Worm (Caenorhabditis elegans): ENCODE data around the gene repo-1.

repo-1 gene

DNA sequence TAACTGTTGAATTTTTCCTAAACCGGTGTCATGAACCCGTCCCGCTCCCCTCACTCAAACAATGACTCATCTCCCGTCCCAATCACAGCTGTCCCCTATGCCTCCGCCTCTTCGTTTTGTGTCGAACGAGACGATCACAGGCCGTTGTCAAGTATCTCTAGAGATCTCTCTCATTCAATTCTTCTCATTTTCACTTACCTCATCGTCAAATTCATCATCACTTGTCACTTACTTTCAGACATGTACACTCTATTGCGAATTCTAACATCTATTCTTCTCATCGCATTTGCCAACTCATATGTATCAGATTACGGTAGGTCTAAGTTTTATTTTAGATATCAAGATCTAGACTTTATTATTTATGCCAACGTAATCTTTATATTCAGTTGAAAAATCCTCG lies 26.8 kb upstream of the repo-1 start, which contains the start of gene K08E4.3:
Gene K08E4.3, plus strand, starts transcription at position 235 of the 400 bp plus-strand sequence.
- no peak for TF ChIP-seq ceh-39 (tag; optimal IDR thresholded peaks at IDR 0.05)
- TF ChIP-seq unc-120 (tag; optimal IDR thresholded peaks at IDR 0.05; ENCODE audit: poor library complexity, severe bottlenecking), result peak; percentile 18
- peak; percentile 77 for TF ChIP-seq unc-62 (GFP tag; optimal IDR thresholded peaks at IDR 0.05)
- peak; percentile 30 for TF ChIP-seq hlh-1 (tag; optimal IDR thresholded peaks at IDR 0.05)

DNA sequence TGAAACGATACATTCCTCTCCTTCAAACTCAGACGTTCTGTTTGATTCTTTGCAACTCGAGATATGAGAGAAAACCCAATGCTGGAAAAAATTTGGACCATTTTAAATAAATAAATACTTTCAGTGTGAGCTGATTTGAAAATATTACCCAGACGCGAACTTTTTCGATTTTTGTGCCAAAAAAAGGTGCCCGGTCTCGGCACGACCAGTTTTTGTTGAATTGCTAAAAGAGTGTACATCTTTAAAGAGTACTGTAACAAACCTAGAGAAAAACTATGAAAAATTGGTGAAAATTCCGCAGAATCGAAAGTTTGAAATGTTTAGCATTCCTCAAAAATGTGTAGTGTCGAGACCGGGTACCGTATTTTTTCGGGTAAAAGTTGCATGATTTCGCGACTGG lies 23.0 kb upstream of the repo-1 start, which contains the start of gene K08E4.8:
Gene K08E4.8, minus strand, starts transcription at position 101 of the 400 bp plus-strand sequence.
- TF ChIP-seq unc-62 (GFP tag; optimal IDR thresholded peaks at IDR 0.05), result no peak
- TF ChIP-seq ceh-39 (tag; optimal IDR thresholded peaks at IDR 0.05), result no peak
- no peak for TF ChIP-seq nhr-2 (tag; optimal IDR thresholded peaks at IDR 0.05)

DNA sequence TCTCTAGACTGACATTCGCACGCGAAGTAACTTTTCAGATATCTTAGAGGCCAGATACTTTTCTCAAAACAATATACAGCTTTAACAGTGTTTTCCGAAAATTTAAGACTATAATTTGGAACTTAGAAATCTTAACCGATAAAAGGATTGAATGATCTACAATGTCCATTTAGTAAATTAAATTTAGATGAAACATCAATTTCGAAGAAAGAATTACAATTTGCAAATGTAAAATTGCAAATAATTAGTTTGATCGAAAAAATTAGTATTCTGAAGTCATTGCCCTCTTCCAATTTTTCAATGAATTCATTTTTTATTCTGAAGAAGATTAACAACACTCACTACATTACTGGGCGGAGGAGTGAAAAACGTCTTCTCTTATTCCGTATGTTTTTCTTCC lies 15.7 kb upstream of the repo-1 start, which contains the start of gene bath-37:
Gene bath-37, plus strand, starts transcription at position 301 of the 400 bp plus-strand sequence.
- TF ChIP-seq flh-1 (GFP tag; optimal IDR thresholded peaks at IDR 0.05) (no peak), drap-1 (GFP tag; optimal IDR thresholded peaks at IDR 0.05) (no peak), mep-1 (tag; optimal IDR thresholded peaks at IDR 0.05) (no peak), cnd-1 (tag; optimal IDR thresholded peaks at IDR 0.05) (no peak), blmp-1 (tag; optimal IDR thresholded peaks at IDR 0.05) (no peak), nhr-28 (tag; optimal IDR thresholded peaks at IDR 0.05) (no peak), lsy-2 (tag; optimal IDR thresholded peaks at IDR 0.05) (no peak), M03D4.4 (tag; optimal IDR thresholded peaks at IDR 0.05) (no peak), hlh-1 (tag; optimal IDR thresholded peaks at IDR 0.05) (no peak), unc-62 (GFP tag; optimal IDR thresholded peaks at IDR 0.05) (no peak)

DNA sequence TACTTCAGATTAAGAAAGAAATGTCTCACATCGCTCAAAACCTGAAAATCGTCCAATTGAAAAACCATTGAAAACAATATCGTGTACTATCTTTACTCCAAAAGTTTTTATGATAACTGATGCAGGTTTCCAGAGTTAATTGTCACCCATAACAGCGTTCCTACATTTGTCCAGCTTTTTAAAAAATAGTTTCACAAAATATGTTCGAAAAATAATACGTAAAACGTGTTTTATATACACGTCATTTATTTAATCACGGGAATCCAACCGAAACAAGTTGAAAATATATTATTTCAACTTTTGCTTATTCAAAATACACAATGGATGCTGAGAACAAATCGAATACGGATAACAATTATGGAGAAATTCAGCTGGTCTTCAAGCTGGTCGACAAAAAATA lies 8.8 kb upstream of the repo-1 start, which contains the start of gene K08E4.7:
Gene K08E4.7, plus strand, starts transcription at position 301 of the 400 bp plus-strand sequence.
- TF ChIP-seq nhr-2 (tag; optimal IDR thresholded peaks at IDR 0.05) (no peak), nhr-12 (tag; optimal IDR thresholded peaks at IDR 0.05) (no peak), bed-3 (GFP tag; optimal IDR thresholded peaks at IDR 0.05) (no peak), nhr-28 (tag; optimal IDR thresholded peaks at IDR 0.05) (no peak), blmp-1 (tag; optimal IDR thresholded peaks at IDR 0.05) (no peak), lin-13 (tag; optimal IDR thresholded peaks at IDR 0.05) (no peak), tbx-8 (GFP tag; optimal IDR thresholded peaks at IDR 0.05) (no peak), ceh-43 (GFP tag; optimal IDR thresholded peaks at IDR 0.05) (no peak), mep-1 (tag; optimal IDR thresholded peaks at IDR 0.05) (no peak)

DNA sequence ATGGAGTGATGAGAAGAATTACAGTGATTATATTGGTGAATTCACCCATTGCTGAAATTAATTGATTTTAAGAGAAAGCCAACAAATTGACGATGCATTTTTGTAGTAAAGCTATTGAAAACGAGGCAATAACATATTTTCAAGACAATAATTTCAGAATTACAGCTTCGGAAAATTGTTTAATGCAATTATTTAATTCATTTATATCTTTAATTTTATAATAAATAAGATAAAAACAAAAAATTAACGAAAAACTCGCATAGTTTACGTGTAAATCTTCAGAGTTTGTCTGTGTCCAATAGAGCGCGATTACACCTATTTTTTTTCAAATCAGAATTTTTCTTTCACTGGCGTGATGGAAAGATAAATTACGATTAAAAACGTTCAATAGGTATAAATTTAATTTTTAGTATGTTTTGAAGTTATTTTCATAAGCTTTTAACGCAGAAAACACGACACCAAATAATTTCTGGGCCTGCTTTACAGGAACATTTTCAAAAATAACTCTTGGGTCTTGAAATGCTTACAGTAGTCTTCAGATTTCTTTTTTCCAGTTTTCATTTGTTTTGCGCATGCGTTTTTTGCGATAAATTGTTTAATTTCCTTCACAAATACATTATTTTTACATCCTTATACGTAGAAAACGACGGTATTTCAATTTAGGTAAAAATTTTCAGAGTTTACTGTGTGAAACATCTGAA lies 6.0 kb upstream of the repo-1 start, which contains the start of gene tmed-1:
Gene tmed-1, minus strand, starts transcription at position 51 of the 701 bp plus-strand sequence.
- no peak for TF ChIP-seq cnd-1 (tag; optimal IDR thresholded peaks at IDR 0.05)
- no peak for TF ChIP-seq hlh-1 (tag; optimal IDR thresholded peaks at IDR 0.05)
- TF ChIP-seq mab-5 (tag; optimal IDR thresholded peaks at IDR 0.05), result no peak
- TF ChIP-seq drap-1 (GFP tag; optimal IDR thresholded peaks at IDR 0.05), result no peak
- no peak for TF ChIP-seq ztf-11 (tag; optimal IDR thresholded peaks at IDR 0.05)
- TF ChIP-seq elt-3 (tag; optimal IDR thresholded peaks at IDR 0.05), result no peak
- no peak for TF ChIP-seq lsy-2 (tag; optimal IDR thresholded peaks at IDR 0.05)
- no peak for TF ChIP-seq nhr-237 (tag; optimal IDR thresholded peaks at IDR 0.05)
- TF ChIP-seq tbx-8 (GFP tag; optimal IDR thresholded peaks at IDR 0.05), result no peak
- TF ChIP-seq sptf-1 (tag; optimal IDR thresholded peaks at IDR 0.05), result no peak
- no peak for TF ChIP-seq nhr-12 (tag; optimal IDR thresholded peaks at IDR 0.05)
- TF ChIP-seq zip-8 (tag; optimal IDR thresholded peaks at IDR 0.05), result no peak
- no peak for TF ChIP-seq elt-1 (tag; optimal IDR thresholded peaks at IDR 0.05; ENCODE audit: borderline replicate concordance, insufficient read depth)
- no peak for TF ChIP-seq bed-3 (GFP tag; optimal IDR thresholded peaks at IDR 0.05)
- no peak for TF ChIP-seq ceh-39 (tag; optimal IDR thresholded peaks at IDR 0.05)
- TF ChIP-seq ham-2 (GFP tag; optimal IDR thresholded peaks at IDR 0.05), result no peak
- TF ChIP-seq unc-120 (tag; optimal IDR thresholded peaks at IDR 0.05; ENCODE audit: poor library complexity, severe bottlenecking), result no peak
- TF ChIP-seq nhr-2 (tag; optimal IDR thresholded peaks at IDR 0.05), result no peak
- TF ChIP-seq lin-13 (tag; optimal IDR thresholded peaks at IDR 0.05), result no peak
- no peak for TF ChIP-seq ceh-43 (GFP tag; optimal IDR thresholded peaks at IDR 0.05)

DNA sequence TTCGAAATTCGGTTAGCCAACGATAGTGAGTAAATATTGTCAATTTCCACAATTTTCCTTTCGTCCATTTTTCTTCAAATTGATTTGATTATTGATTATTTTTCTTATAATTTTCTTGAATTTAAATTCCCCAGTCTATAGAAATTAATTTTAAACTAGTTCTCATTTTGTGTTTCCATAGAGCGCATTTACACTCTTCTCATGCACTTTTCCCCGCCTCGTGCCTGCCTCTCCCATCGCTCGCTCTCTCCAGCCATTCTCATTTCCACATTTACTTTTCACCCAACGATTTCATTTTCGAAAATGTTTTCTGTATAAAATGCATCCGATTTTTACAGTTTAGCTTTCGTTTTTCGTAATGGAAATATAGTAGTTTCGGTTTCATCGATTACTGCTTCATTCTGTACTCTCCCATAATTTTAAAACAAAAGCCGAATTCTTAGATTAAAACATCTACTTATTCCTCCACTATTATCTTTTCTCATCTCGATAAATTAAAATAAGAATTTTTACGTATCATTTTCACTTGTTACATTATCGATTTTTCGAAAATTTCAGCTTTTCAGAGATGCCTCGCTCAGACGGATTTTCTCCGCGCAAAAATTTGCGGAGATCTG lies 5.3 kb upstream of the repo-1 start, which contains the start of gene lex-1:
Gene lex-1, plus strand, starts transcription at position 567 of the 617 bp plus-strand sequence.
- TF ChIP-seq lsy-2 (tag; optimal IDR thresholded peaks at IDR 0.05), result peak; percentile 10
- TF ChIP-seq mep-1 (tag; optimal IDR thresholded peaks at IDR 0.05), result peak; percentile 33
- no peak for TF ChIP-seq unc-62 (GFP tag; optimal IDR thresholded peaks at IDR 0.05)
